Fruit fly (Drosophila melanogaster) whole organism, embryonic: Measurements from ENCODE around the gene RluA-1.

Experiments
- Atf-2 ChIP-seq: fragments of 200-800 bp; sonication (Bioruptor generic); optimal IDR thresholded peaks from 2 replicates; lab custom pipeline; 2016; ENCODE audit warnings: missing biosample characterization, missing genetic modification characterization
- B-H1 ChIP-seq: fragments of 200-800 bp; sonication (Bioruptor generic); IDR thresholded peaks from 3 replicates; pipeline ENCODE4 v1.3.6; 2022; ENCODE audit warnings: missing biosample characterization, missing genetic modification characterization
- Bgb ChIP-seq: fragments of 200-800 bp; sonication (Bioruptor generic); IDR thresholded peaks from 2 replicates; pipeline ENCODE4 v1.3.6; 2022; ENCODE audit warnings: missing biosample characterization, missing genetic modification characterization; ENCODE audit not compliant: partially characterized antibody
- C15 ChIP-seq: fragments of 200-800 bp; sonication (Bioruptor generic); IDR thresholded peaks from 3 replicates; pipeline ENCODE4 v1.3.6; 2022; ENCODE audit warnings: missing biosample characterization, missing genetic modification characterization
- CG10274 ChIP-seq: fragments of 200-800 bp; sonication (Bioruptor generic); optimal IDR thresholded peaks from 3 replicates; lab custom pipeline; 2017; ENCODE audit warnings: missing biosample characterization, mild to moderate bottlenecking, missing genetic modification characterization
- CG11093 ChIP-seq: fragments of 200-800 bp; sonication (Bioruptor generic); IDR thresholded peaks from 3 replicates; pipeline ENCODE4 v1.3.6; 2022; ENCODE audit warnings: missing biosample characterization, missing genetic modification characterization
- CG11723 ChIP-seq: fragments of 200-800 bp; sonication (Bioruptor generic); optimal IDR thresholded peaks from 2 replicates; lab custom pipeline; 2017; ENCODE audit warnings: missing biosample characterization, mild to moderate bottlenecking, missing genetic modification characterization
- CG12104 ChIP-seq: fragments of 200-800 bp; sonication (Bioruptor generic); optimal IDR thresholded peaks from 3 replicates; lab custom pipeline; 2016; ENCODE audit warnings: missing biosample characterization, missing genetic modification characterization
- CG1529 ChIP-seq: fragments of 200-800 bp; sonication (Bioruptor generic); optimal IDR thresholded peaks from 3 replicates; lab custom pipeline; 2018; ENCODE audit warnings: missing biosample characterization, missing genetic modification characterization
- CG1603 ChIP-seq: fragments of 200-800 bp; sonication (Bioruptor generic); optimal IDR thresholded peaks from 2 replicates; lab custom pipeline; 2019; ENCODE audit warnings: missing biosample characterization, mild to moderate bottlenecking, missing genetic modification characterization, moderate library complexity
- CG17359 ChIP-seq: fragments of 200-800 bp; sonication (Bioruptor generic); optimal IDR thresholded peaks from 3 replicates; lab custom pipeline; 2018; ENCODE audit warnings: missing biosample characterization, mild to moderate bottlenecking, missing genetic modification characterization, moderate library complexity
- CG17802 ChIP-seq: fragments of 200-800 bp; sonication (Bioruptor generic); optimal IDR thresholded peaks from 2 replicates; lab custom pipeline; 2018; ENCODE audit warnings: missing biosample characterization, mild to moderate bottlenecking, missing genetic modification characterization, moderate library complexity
- CG18011 ChIP-seq: fragments of 200-800 bp; sonication (Bioruptor generic); optimal IDR thresholded peaks from 2 replicates; lab custom pipeline; 2017; ENCODE audit warnings: missing biosample characterization, missing genetic modification characterization, mild to moderate bottlenecking, moderate library complexity, missing genotype
- CG18764 ChIP-seq: fragments of 200-800 bp; sonication (Bioruptor generic); optimal IDR thresholded peaks from 3 replicates; lab custom pipeline; 2016; ENCODE audit warnings: missing biosample characterization, missing genetic modification characterization
- CG3065 ChIP-seq: fragments of 200-800 bp; sonication (Bioruptor generic); optimal IDR thresholded peaks from 2 replicates; lab custom pipeline; 2016; ENCODE audit warnings: missing biosample characterization, missing genetic modification characterization
- CG31224 ChIP-seq: fragments of 200-800 bp; sonication (Bioruptor generic); IDR thresholded peaks from 2 replicates; pipeline ENCODE4 v1.3.6; 2022; ENCODE audit warnings: missing biosample characterization, missing genetic modification characterization
- CG32767 ChIP-seq: fragments of 200-800 bp; sonication (Bioruptor generic); IDR thresholded peaks from 2 replicates; pipeline ENCODE4 v1.3.6; 2022; ENCODE audit warnings: missing biosample characterization, missing genetic modification characterization
- CG32772 ChIP-seq: fragments of 200-800 bp; sonication (Bioruptor generic); IDR thresholded peaks from 2 replicates; pipeline ENCODE4 v1.3.6; 2022; ENCODE audit warnings: missing biosample characterization, missing genetic modification characterization
- CG33213 ChIP-seq: fragments of 200-800 bp; sonication (Bioruptor generic); optimal IDR thresholded peaks from 3 replicates; lab custom pipeline; 2016; ENCODE audit warnings: missing biosample characterization, missing genetic modification characterization
- CG33557 ChIP-seq: fragments of 200-800 bp; sonication (Bioruptor generic); optimal IDR thresholded peaks from 2 replicates; lab custom pipeline; 2019; ENCODE audit warnings: missing biosample characterization, mild to moderate bottlenecking, missing genetic modification characterization, moderate library complexity
- CG6791 ChIP-seq: fragments of 200-800 bp; sonication (Bioruptor generic); IDR thresholded peaks from 3 replicates; pipeline ENCODE4 v1.3.6; 2022; ENCODE audit warnings: missing biosample characterization, missing genetic modification characterization; ENCODE audit not compliant: partially characterized antibody
- CG6813 ChIP-seq: fragments of 200-800 bp; sonication (Bioruptor generic); optimal IDR thresholded peaks from 2 replicates; lab custom pipeline; 2017; ENCODE audit warnings: missing biosample characterization, missing genetic modification characterization, mild to moderate bottlenecking, moderate library complexity, missing genetic modification reagents
- CG7357 ChIP-seq: fragments of 200-800 bp; sonication (Bioruptor generic); IDR thresholded peaks from 3 replicates; pipeline ENCODE4 v1.3.6; 2022; ENCODE audit warnings: missing biosample characterization, missing genetic modification characterization
- CG9727 ChIP-seq: fragments of 200-800 bp; sonication (Bioruptor generic); optimal IDR thresholded peaks from 3 replicates; lab custom pipeline; 2017; ENCODE audit warnings: missing biosample characterization, mild to moderate bottlenecking, missing genetic modification characterization
- CG9797 ChIP-seq: fragments of 200-800 bp; sonication (Bioruptor generic); optimal IDR thresholded peaks from 3 replicates; lab custom pipeline; 2018; ENCODE audit warnings: missing biosample characterization, mild to moderate bottlenecking, missing genetic modification characterization
- Dbx ChIP-seq: fragments of 200-800 bp; sonication (Bioruptor generic); IDR thresholded peaks from 3 replicates; pipeline ENCODE4 v1.3.6; 2022; ENCODE audit warnings: missing biosample characterization, missing genetic modification characterization
- Dip2 ChIP-seq: fragments of 200-800 bp; sonication (Bioruptor generic); IDR thresholded peaks from 2 replicates; pipeline ENCODE4 v1.3.6; 2022; ENCODE audit warnings: missing biosample characterization, missing genetic modification characterization
- Drgx ChIP-seq: fragments of 200-800 bp; sonication (Bioruptor generic); IDR thresholded peaks from 2 replicates; pipeline ENCODE4 v1.3.6; 2022; ENCODE audit warnings: missing biosample characterization, missing genetic modification characterization
- E2f2 ChIP-seq: fragments of 200-800 bp; sonication (Bioruptor generic); IDR thresholded peaks from 2 replicates; pipeline ENCODE4 v1.3.6; 2022; ENCODE audit warnings: missing biosample characterization, missing genetic modification characterization
- Ets97D ChIP-seq: fragments of 200-800 bp; sonication (Bioruptor generic); optimal IDR thresholded peaks from 3 replicates; lab custom pipeline; 2016; ENCODE audit warnings: missing biosample characterization, missing genetic modification characterization
- Fer1 ChIP-seq: fragments of 200-800 bp; sonication (Bioruptor generic); optimal IDR thresholded peaks from 2 replicates; lab custom pipeline; 2017; ENCODE audit warnings: missing biosample characterization, mild to moderate bottlenecking, missing genetic modification characterization
- HmgZ ChIP-seq: fragments of 200-800 bp; sonication (Bioruptor generic); optimal IDR thresholded peaks from 2 replicates; lab custom pipeline; 2018; ENCODE audit warnings: missing biosample characterization, mild to moderate bottlenecking, missing genetic modification characterization
- MTF-1 ChIP-seq: fragments of 200-800 bp; sonication (Bioruptor generic); optimal IDR thresholded peaks from 2 replicates; lab custom pipeline; 2018; ENCODE audit warnings: missing biosample characterization, mild to moderate bottlenecking, missing genetic modification characterization, borderline replicate concordance
- NFAT ChIP-seq: fragments of 200-800 bp; sonication (Bioruptor generic); IDR thresholded peaks from 2 replicates; pipeline ENCODE4 v1.3.6; 2022; ENCODE audit warnings: missing biosample characterization, missing genetic modification characterization
- NK7.1 ChIP-seq: fragments of 200-800 bp; sonication (Bioruptor generic); optimal IDR thresholded peaks from 3 replicates; lab custom pipeline; 2016; ENCODE audit warnings: missing biosample characterization, missing genetic modification characterization
- PHDP ChIP-seq: fragments of 200-800 bp; sonication (Bioruptor generic); optimal IDR thresholded peaks from 3 replicates; lab custom pipeline; 2018; ENCODE audit warnings: missing biosample characterization, mild to moderate bottlenecking, missing genetic modification characterization, moderate library complexity
- Taf1 ChIP-seq: fragments of 200-800 bp; sonication (Bioruptor generic); IDR thresholded peaks from 2 replicates; pipeline ENCODE4 v1.3.6; 2022; ENCODE audit warnings: missing biosample characterization, missing genetic modification characterization
- corto ChIP-seq: fragments of 200-800 bp; sonication (Bioruptor generic); optimal IDR thresholded peaks from 2 replicates; lab custom pipeline; 2016; ENCODE audit warnings: missing biosample characterization, mild to moderate bottlenecking, missing genetic modification characterization, moderate library complexity
- dimm ChIP-seq: fragments of 200-800 bp; sonication (Bioruptor generic); IDR thresholded peaks from 2 replicates; pipeline ENCODE4 v1.3.6; 2022; ENCODE audit warnings: missing biosample characterization, missing genetic modification characterization
- hb ChIP-seq: fragments of 200-800 bp; sonication (Bioruptor generic); IDR thresholded peaks from 3 replicates; pipeline ENCODE4 v1.3.6; 2022; ENCODE audit warnings: missing biosample characterization, missing genetic modification characterization; ENCODE audit not compliant: partially characterized antibody
- kah ChIP-seq: fragments of 200-800 bp; sonication (Bioruptor generic); optimal IDR thresholded peaks from 2 replicates; lab custom pipeline; 2018; ENCODE audit warnings: missing biosample characterization, mild to moderate bottlenecking, missing genetic modification characterization
- luna ChIP-seq: fragments of 200-800 bp; sonication (Bioruptor generic); optimal IDR thresholded peaks from 2 replicates; lab custom pipeline; 2016; ENCODE audit warnings: missing biosample characterization, missing genetic modification characterization
- nerfin-1 ChIP-seq: fragments of 200-800 bp; sonication (Bioruptor generic); optimal IDR thresholded peaks from 3 replicates; lab custom pipeline; 2019; ENCODE audit warnings: missing biosample characterization, mild to moderate bottlenecking, missing genetic modification characterization, moderate library complexity
- peb ChIP-seq: fragments of 200-800 bp; sonication (Bioruptor generic); IDR thresholded peaks from 2 replicates; pipeline ENCODE4 v1.3.6; 2022; ENCODE audit warnings: missing biosample characterization, missing genetic modification characterization
- rib ChIP-seq: fragments of 200-800 bp; sonication (Bioruptor generic); IDR thresholded peaks from 2 replicates; pipeline ENCODE4 v1.3.6; 2022; ENCODE audit warnings: missing biosample characterization, missing genetic modification characterization
- scrt ChIP-seq: fragments of 200-800 bp; sonication (Bioruptor generic); optimal IDR thresholded peaks from 2 replicates; lab custom pipeline; 2018; ENCODE audit warnings: missing biosample characterization, mild to moderate bottlenecking, missing genetic modification characterization, moderate library complexity
- so ChIP-seq: fragments of 200-800 bp; sonication (Bioruptor generic); IDR thresholded peaks from 3 replicates; pipeline ENCODE4 v1.3.6; 2022; ENCODE audit warnings: missing biosample characterization, missing genetic modification characterization
- tx ChIP-seq: fragments of 200-800 bp; sonication (Bioruptor generic); optimal IDR thresholded peaks from 2 replicates; lab custom pipeline; 2016; ENCODE audit warnings: missing biosample characterization, missing genetic modification characterization
- unc-4 ChIP-seq: fragments of 200-800 bp; sonication (Bioruptor generic); IDR thresholded peaks from 2 replicates; pipeline ENCODE4 v1.3.6; 2022; ENCODE audit warnings: missing biosample characterization, missing genetic modification characterization; ENCODE audit not compliant: partially characterized antibody
- zen ChIP-seq: fragments of 200-800 bp; sonication (Bioruptor generic); optimal IDR thresholded peaks from 3 replicates; lab custom pipeline; 2018; ENCODE audit warnings: missing biosample characterization, mild to moderate bottlenecking, missing genetic modification characterization, moderate library complexity

The RluA-1 gene

DNA sequence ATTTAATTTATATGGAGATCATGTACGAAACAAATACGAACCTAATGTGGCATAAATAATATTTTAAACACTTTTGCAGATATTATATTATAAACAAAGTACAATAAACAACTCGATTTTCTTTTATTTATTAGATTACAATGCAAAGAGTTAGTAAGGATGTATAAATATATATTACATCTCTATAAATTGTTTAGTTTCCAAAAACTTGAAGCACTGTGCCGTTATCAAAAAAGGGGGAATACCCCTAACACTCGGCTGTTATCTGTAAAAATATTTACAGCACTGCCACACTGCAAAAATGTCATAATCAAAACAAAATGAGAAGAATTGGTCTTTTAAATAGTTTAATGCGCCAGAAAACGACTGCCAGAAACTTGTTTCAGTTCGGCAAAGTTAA lies 45.6 kb downstream of the RluA-1 start, which contains the start of gene CG5188 (continued):
- peak; percentile 36; the same call in 1 of the 2 replicates for TF ChIP-seq E2f2 (GFP tag; lab: Robert Waterston, UW)
- TF ChIP-seq Drgx (GFP tag; lab: Robert Waterston, UW): peak; percentile 44; the same call in 1 of the 2 replicates
- TF ChIP-seq PHDP: peak; percentile 63
- no peak for TF ChIP-seq rib (GFP tag; lab: Robert Waterston, UW)
- TF ChIP-seq NK7.1 (GFP tag; lab: Kevin White, UChicago): no peak
- TF ChIP-seq B-H1 (GFP tag; lab: Robert Waterston, UW): no peak; the same call in 2 of the 3 replicates
- TF ChIP-seq CG7357 (GFP tag; lab: Robert Waterston, UW): no peak
- no peak for TF ChIP-seq CG3065 (GFP tag; lab: Kevin White, UChicago)
- TF ChIP-seq CG11723: no peak
- no peak for TF ChIP-seq CG10274
- TF ChIP-seq Taf1 (GFP tag; lab: Robert Waterston, UW): 0 out of 2 replicates have a peak, but pooled peaks have one; percentile 29
- TF ChIP-seq CG32767 (GFP tag; lab: Robert Waterston, UW): no peak
- TF ChIP-seq CG33213: no peak
- TF ChIP-seq NFAT (GFP tag; lab: Robert Waterston, UW): peak; percentile 74; the same call in 1 of the 2 replicates
- peak; percentile 43 for TF ChIP-seq CG18764 (GFP tag; lab: Kevin White, UChicago)
- peak; percentile 48 for TF ChIP-seq Fer1 (GFP tag; lab: Kevin White, UChicago)
- peak; percentile 52 for TF ChIP-seq CG9797 (GFP tag; lab: Kevin White, UChicago)
- TF ChIP-seq CG9727 (GFP tag; lab: Kevin White, UChicago): peak; percentile 16
- TF ChIP-seq CG6813 (GFP tag; lab: Kevin White, UChicago): no peak
- TF ChIP-seq C15 (GFP tag; lab: Robert Waterston, UW): no peak
- no peak for TF ChIP-seq peb (GFP tag; lab: Robert Waterston, UW)
- no peak for TF ChIP-seq luna (GFP tag; lab: Kevin White, UChicago)
- no peak for TF ChIP-seq MTF-1 (GFP tag; lab: Kevin White, UChicago)
- TF ChIP-seq tx (GFP tag; lab: Kevin White, UChicago): no peak
- TF ChIP-seq CG11093 (GFP tag; lab: Robert Waterston, UW): no peak
- TF ChIP-seq CG12104 (GFP tag; lab: Kevin White, UChicago): no peak
- no peak for TF ChIP-seq dimm (GFP tag; lab: Robert Waterston, UW)
- peak; percentile 16; the same call in 1 of the 2 replicates for TF ChIP-seq Bgb (GFP tag; lab: Robert Waterston, UW)
- TF ChIP-seq zen: peak; percentile 20
- no peak for TF ChIP-seq Atf-2 (GFP tag; lab: Kevin White, UChicago)
- TF ChIP-seq corto (GFP tag; lab: Kevin White, UChicago): no peak
- 0 out of 2 replicates have a peak, but pooled peaks have one; percentile 26 for TF ChIP-seq unc-4 (GFP tag; lab: Robert Waterston, UW)
- TF ChIP-seq CG17359: peak; percentile 60
- peak; percentile 40 for TF ChIP-seq HmgZ (tag; lab: Kevin White, UChicago)
- TF ChIP-seq hb (GFP tag; lab: Robert Waterston, UW): no peak
- TF ChIP-seq so: peak; percentile 26; the same call in 1 of the 3 replicates
- TF ChIP-seq kah: no peak
- peak; percentile 66; the same call in 1 of the 3 replicates for TF ChIP-seq Dbx
- TF ChIP-seq CG32772 (GFP tag; lab: Robert Waterston, UW): no peak
- no peak for TF ChIP-seq CG33557 (GFP tag; lab: Kevin White, UChicago)
- TF ChIP-seq CG18011 (GFP tag; lab: Kevin White, UChicago): no peak
- no peak for TF ChIP-seq Ets97D (GFP tag; lab: Kevin White, UChicago)
- peak; percentile 28 for TF ChIP-seq CG1603
- TF ChIP-seq Dip2 (GFP tag; lab: Robert Waterston, UW): no peak
- 0 out of 3 replicates have a peak, but pooled peaks have one; percentile 45 for TF ChIP-seq CG6791 (GFP tag; lab: Robert Waterston, UW)
- TF ChIP-seq scrt: no peak
- no peak for TF ChIP-seq CG17802 (tag; lab: Kevin White, UChicago)
- TF ChIP-seq CG1529 (GFP tag; lab: Kevin White, UChicago): peak; percentile 9
- TF ChIP-seq nerfin-1: peak; percentile 48
- TF ChIP-seq CG31224 (GFP tag; lab: Robert Waterston, UW): 0 out of 2 replicates have a peak, but pooled peaks have one; percentile 27
